Fruit fly (Drosophila melanogaster) whole organism, pupa: Measurements from ENCODE around the gene for.

Experiments used
- CG13204 ChIP-seq: fragments of 200-800 bp; sonication (Bioruptor generic); optimal IDR thresholded peaks from 2 replicates; lab custom pipeline; 2018; ENCODE audit warnings: missing biosample characterization, mild to moderate bottlenecking, missing genetic modification characterization, moderate library complexity
- CG14655 ChIP-seq: fragments of 200-800 bp; sonication (Bioruptor generic); optimal IDR thresholded peaks from 3 replicates; lab custom pipeline; 2017; ENCODE audit warnings: mild to moderate bottlenecking, missing biosample characterization, missing genetic modification reagents, missing genetic modification characterization
- CG15710 ChIP-seq: fragments of 200-800 bp; sonication (Bioruptor generic); optimal IDR thresholded peaks from 2 replicates; lab custom pipeline; 2018; ENCODE audit warnings: missing biosample characterization, mild to moderate bottlenecking, missing genetic modification characterization, moderate library complexity
- CG17806 ChIP-seq: fragments of 200-800 bp; sonication (Bioruptor generic); optimal IDR thresholded peaks from 2 replicates; lab custom pipeline; 2018; ENCODE audit warnings: missing biosample characterization, mild to moderate bottlenecking, missing genetic modification characterization, moderate library complexity
- CG32121 ChIP-seq: fragments of 200-800 bp; sonication (Bioruptor generic); IDR thresholded peaks from 2 replicates; pipeline ENCODE4 v1.3.6; 2022; ENCODE audit warnings: missing biosample characterization, missing genetic modification characterization
- CG8159 ChIP-seq: fragments of 200-800 bp; sonication (Bioruptor generic); optimal IDR thresholded peaks from 3 replicates; lab custom pipeline; 2018; ENCODE audit warnings: missing biosample characterization, mild to moderate bottlenecking, missing genetic modification characterization, moderate library complexity
- CG8301 ChIP-seq: fragments of 200-800 bp; sonication (Bioruptor generic); optimal IDR thresholded peaks from 2 replicates; lab custom pipeline; 2018; ENCODE audit warnings: missing biosample characterization, mild to moderate bottlenecking, missing genetic modification characterization
- CG9948 ChIP-seq: fragments of 200-800 bp; sonication (Bioruptor generic); optimal IDR thresholded peaks from 2 replicates; lab custom pipeline; 2018; ENCODE audit warnings: missing biosample characterization, mild to moderate bottlenecking, missing genetic modification characterization, moderate library complexity
- EcR ChIP-seq: fragments of 200-800 bp; sonication (Bioruptor generic); optimal IDR thresholded peaks from 3 replicates; lab custom pipeline; 2019; ENCODE audit warnings: missing biosample characterization, missing genetic modification characterization, mild to moderate bottlenecking, moderate library complexity, missing genetic modification reagents
- fd96Ca ChIP-seq: fragments of 200-800 bp; sonication (Bioruptor generic); IDR thresholded peaks from 3 replicates; pipeline ENCODE4 v1.3.6; 2022; ENCODE audit warnings: missing biosample characterization, missing genetic modification characterization
- rn ChIP-seq: fragments of 200-800 bp; sonication (Bioruptor generic); IDR thresholded peaks from 2 replicates; pipeline ENCODE4 v1.3.6; 2022; ENCODE audit warnings: missing biosample characterization, missing genetic modification characterization

- TF ChIP-seq EcR (GFP tag; lab: Kevin White, UChicago) (no peak), CG8301 (peak; percentile 39), CG9948 (peak; percentile 55), rn (GFP tag; lab: Robert Waterston, UW) (no peak), CG17806 (peak; percentile 35), CG14655 (GFP tag; lab: Kevin White, UChicago) (peak; percentile 43), CG13204 (GFP tag; lab: Kevin White, UChicago) (no peak), CG32121 (GFP tag; lab: Robert Waterston, UW) (no peak), fd96Ca (no peak), CG8159 (tag; lab: Kevin White, UChicago) (peak; percentile 34), CG15710 (peak; percentile 51)
Observed at dm6 chr2L:3594629-3595028, 62.1 kb downstream of the for start.
